Fruit fly (Drosophila melanogaster): Measurements from ENCODE around the gene COX7A.

The COX7A gene

dm6 chr3R:8356626-8357290, 15.9 kb upstream of the COX7A start, which contains the start of gene stck (continued):
- TF ChIP-seq CG6813 (GFP tag; optimal IDR thresholded peaks at IDR 0.05) (no peak), fru (optimal IDR thresholded peaks at IDR 0.05) (no peak), Jarid2 (GFP tag; optimal IDR thresholded peaks at IDR 0.05) (no peak), CG4730 (GFP tag; IDR thresholded peaks at IDR 0.05) (no peak), ham (GFP tag; IDR thresholded peaks at IDR 0.05) (no peak), dpn (GFP tag; optimal IDR thresholded peaks at IDR 0.05) (peak in 1 of 2 experiments; percentile 13), CG12299 (tag; optimal IDR thresholded peaks at IDR 0.05) (no peak), Nf-YA (GFP tag; IDR thresholded peaks at IDR 0.05) (no peak), CG6654 (GFP tag; optimal IDR thresholded peaks at IDR 0.05) (no peak), ap (GFP tag; IDR thresholded peaks at IDR 0.05) (no peak), PHDP (tag; optimal IDR thresholded peaks at IDR 0.05) (no peak), toy (GFP tag; IDR thresholded peaks at IDR 0.05) (no peak), ranshi (GFP tag; IDR thresholded peaks at IDR 0.05) (no peak), CG4854 (GFP tag; optimal IDR thresholded peaks at IDR 0.05) (no peak), pita (GFP tag; optimal IDR thresholded peaks at IDR 0.05) (no peak), Dek (tag; optimal IDR thresholded peaks at IDR 0.05) (no peak), C15 (GFP tag; IDR thresholded peaks at IDR 0.05) (no peak), org-1 (GFP tag; optimal IDR thresholded peaks at IDR 0.05) (no peak), CG5953 (GFP tag; IDR thresholded peaks at IDR 0.05) (no peak), fd102C (GFP tag; optimal IDR thresholded peaks at IDR 0.05) (no peak), chif (GFP tag; optimal IDR thresholded peaks at IDR 0.05) (no peak), NfI (GFP tag; optimal IDR thresholded peaks at IDR 0.05) (no peak), seq (GFP tag; IDR thresholded peaks at IDR 0.05) (no peak), Camta (GFP tag; optimal IDR thresholded peaks at IDR 0.05) (no peak), mirr (GFP tag; optimal IDR thresholded peaks at IDR 0.05) (peak; percentile 97), CG15479 (GFP tag; optimal IDR thresholded peaks at IDR 0.05) (no peak), CG12104 (GFP tag; optimal IDR thresholded peaks at IDR 0.05) (no peak), Mrtf (GFP tag; IDR thresholded peaks at IDR 0.05) (no peak), CG10431 (GFP tag; optimal IDR thresholded peaks at IDR 0.05) (no peak), grau (tag; optimal IDR thresholded peaks at IDR 0.05) (no peak), CG10979 (tag; optimal IDR thresholded peaks at IDR 0.05) (no peak), sens-2 (GFP tag; IDR thresholded peaks at IDR 0.05) (no peak), nom (GFP tag; optimal IDR thresholded peaks at IDR 0.05) (no peak), bcd (GFP tag; optimal IDR thresholded peaks at IDR 0.05) (peak; percentile 4), Doc2 (GFP tag; IDR thresholded peaks at IDR 0.05) (no peak), Dbx (GFP tag; IDR thresholded peaks at IDR 0.05) (no peak), Bteb2 (GFP tag; optimal IDR thresholded peaks at IDR 0.05) (no peak), Atf6 (GFP tag; IDR thresholded peaks at IDR 0.05) (no peak), CG43689 (GFP tag; IDR thresholded peaks at IDR 0.05) (no peak), al (GFP tag; IDR thresholded peaks at IDR 0.05) (no peak), CG9876 (GFP tag; optimal IDR thresholded peaks at IDR 0.05) (no peak), CG4617 (GFP tag; optimal IDR thresholded peaks at IDR 0.05; ENCODE audit: borderline replicate concordance) (peak; percentile 91), CG4820 (GFP tag; optimal IDR thresholded peaks at IDR 0.05) (no peak), pum (GFP tag; optimal IDR thresholded peaks at IDR 0.05) (no peak), CG30431 (GFP tag; optimal IDR thresholded peaks at IDR 0.05) (no peak), CG18262 (tag; optimal IDR thresholded peaks at IDR 0.05) (no peak), corto (GFP tag; optimal IDR thresholded peaks at IDR 0.05) (no peak), dati (GFP tag; IDR thresholded peaks at IDR 0.05) (no peak), abd-A (tag; optimal IDR thresholded peaks at IDR 0.05) (peak; percentile 5), CG4328 (GFP tag; optimal IDR thresholded peaks at IDR 0.05) (no peak), Chrac-16 (GFP tag; optimal IDR thresholded peaks at IDR 0.05) (no peak), HLH3B (GFP tag; IDR thresholded peaks at IDR 0.05) (no peak)
